Worm (Caenorhabditis elegans) whole organism, young adult: ENCODE results near the gene F58F12.1.

Experiments
- B0336.3 ChIP-seq: fragments of 200-800 bp; sonication (Bioruptor generic); IDR thresholded peaks from 2 replicates; pipeline ENCODE4 v1.3.6; 2022; ENCODE audit warnings: missing genetic modification characterization, missing compliant biosample characterization
- D2030.7 ChIP-seq: fragments of 200-800 bp; sonication (Bioruptor generic); IDR thresholded peaks from 2 replicates; pipeline ENCODE4 v1.3.6; 2022; ENCODE audit warnings: missing genetic modification reagents, missing genetic modification characterization, missing compliant biosample characterization
- F10E7.11 ChIP-seq: sonication (generic microtip); optimal IDR thresholded peaks from 2 replicates; lab custom pipeline; 2017; ENCODE audit warnings: mild to moderate bottlenecking, missing genetic modification characterization, moderate library complexity, missing compliant biosample characterization
- F23B12.7 ChIP-seq: sonication (generic microtip); optimal IDR thresholded peaks from 2 replicates; lab custom pipeline; 2017; ENCODE audit warnings: missing genetic modification characterization, mild to moderate bottlenecking, missing compliant biosample characterization, antibody characterized with exemption, moderate library complexity; ENCODE audit not compliant: insufficient read depth
- F33H1.4 ChIP-seq: fragments of 200-800 bp; sonication (Bioruptor generic); IDR thresholded peaks from 2 replicates; pipeline ENCODE4 v1.3.6; 2022; ENCODE audit warnings: missing genetic modification reagents, missing genetic modification characterization, missing compliant biosample characterization
- F37B4.10 ChIP-seq: fragments of 200-800 bp; sonication (Bioruptor generic); IDR thresholded peaks from 2 replicates; pipeline ENCODE4 v1.3.6; 2022; ENCODE audit warnings: missing genetic modification characterization, missing compliant biosample characterization
- F57A8.1 ChIP-seq: fragments of 200-800 bp; sonication (Bioruptor generic); optimal IDR thresholded peaks from 2 replicates; lab custom pipeline; 2018; ENCODE audit warnings: mild to moderate bottlenecking, missing genetic modification characterization, moderate library complexity, missing compliant biosample characterization
- T07F8.4 ChIP-seq: sonication (generic microtip); optimal IDR thresholded peaks from 2 replicates; lab custom pipeline; 2016; ENCODE audit warnings: mild to moderate bottlenecking, missing genetic modification characterization, moderate library complexity, missing compliant biosample characterization
- Y53F4B.3 ChIP-seq: fragments of 200-800 bp; sonication (Bioruptor generic); IDR thresholded peaks from 2 replicates; pipeline ENCODE4 v1.3.6; 2022; ENCODE audit warnings: missing genetic modification reagents, missing genetic modification characterization, missing compliant biosample characterization
- Y53G8AR.9 ChIP-seq: fragments of 200-800 bp; sonication (Bioruptor generic); conservative IDR thresholded peaks from 2 replicates; pipeline ENCODE4 v1.3.6; 2022; ENCODE audit warnings: missing genetic modification reagents, missing genetic modification characterization, missing compliant biosample characterization
- Y56A3A.18 ChIP-seq: fragments of 200-800 bp; sonication (Bioruptor generic); IDR thresholded peaks from 2 replicates; pipeline ENCODE4 v1.3.6; 2022; ENCODE audit warnings: missing genetic modification reagents, missing genetic modification characterization, missing compliant biosample characterization
- Y67H2A.10 ChIP-seq: fragments of 200-800 bp; sonication (Bioruptor generic); conservative IDR thresholded peaks from 2 replicates; pipeline ENCODE4 v1.3.6; 2022; ENCODE audit warnings: missing genetic modification reagents, missing genetic modification characterization, missing compliant biosample characterization
- akir-1 ChIP-seq: fragments of 200-800 bp; sonication (Bioruptor generic); optimal IDR thresholded peaks from 2 replicates; lab custom pipeline; 2018; ENCODE audit warnings: mild to moderate bottlenecking, missing genetic modification characterization, moderate library complexity, missing compliant biosample characterization
- ama-1 ChIP-seq, 3 experiments: fragments of 150-350 bp in 1 of 3; sonication (generic microtip) in 2 of 3; optimal IDR thresholded peaks; 2 replicates each; lab custom pipeline; 2014 to 2018; ENCODE audit warnings: missing biosample characterization in 2 of 3, missing genetic modification characterization in 2 of 3, missing genetic modification reagents in 2 of 3
- aptf-2 ChIP-seq: fragments of 200-800 bp; sonication (Bioruptor generic); conservative IDR thresholded peaks from 2 replicates; pipeline ENCODE4 v1.3.6; 2022; ENCODE audit warnings: missing genetic modification reagents, missing genetic modification characterization, missing compliant biosample characterization
- aptf-3 ChIP-seq: fragments of 200-800 bp; sonication (Bioruptor generic); IDR thresholded peaks from 2 replicates; pipeline ENCODE4 v1.3.6; 2022; ENCODE audit warnings: missing genetic modification characterization, missing compliant biosample characterization
- attf-3 ChIP-seq: fragments of 200-800 bp; sonication (Bioruptor generic); conservative IDR thresholded peaks from 2 replicates; pipeline ENCODE4 v1.3.6; 2022; ENCODE audit warnings: missing genetic modification reagents, missing genetic modification characterization, missing compliant biosample characterization
- attf-5 ChIP-seq: fragments of 200-800 bp; sonication (Bioruptor generic); optimal IDR thresholded peaks from 2 replicates; lab custom pipeline; 2018; ENCODE audit warnings: mild to moderate bottlenecking, missing genetic modification characterization, missing compliant biosample characterization
- bed-1 ChIP-seq: fragments of 200-800 bp; sonication (Bioruptor generic); IDR thresholded peaks from 2 replicates; pipeline ENCODE4 v1.3.6; 2022; ENCODE audit warnings: missing genetic modification reagents, missing genetic modification characterization, missing compliant biosample characterization
- bed-2 ChIP-seq: fragments of 200-800 bp; sonication (Bioruptor generic); IDR thresholded peaks from 2 replicates; pipeline ENCODE4 v1.3.6; 2022; ENCODE audit warnings: missing genetic modification reagents, missing genetic modification characterization, missing compliant biosample characterization
- ccch-3 ChIP-seq: fragments of 200-800 bp; sonication (Bioruptor generic); optimal IDR thresholded peaks from 2 replicates; lab custom pipeline; 2018; ENCODE audit warnings: mild to moderate bottlenecking, missing genetic modification characterization, missing compliant biosample characterization
- ceh-79 ChIP-seq: sonication (generic microtip); optimal IDR thresholded peaks from 2 replicates; lab custom pipeline; 2017; ENCODE audit warnings: mild to moderate bottlenecking, missing genetic modification characterization, missing compliant biosample characterization
- dox-1 ChIP-seq: fragments of 200-800 bp; sonication (Bioruptor generic); IDR thresholded peaks from 2 replicates; pipeline ENCODE4 v1.3.6; 2022; ENCODE audit warnings: missing genetic modification reagents, missing genetic modification characterization, missing compliant biosample characterization
- efl-1 ChIP-seq: fragments of 150-350 bp; optimal IDR thresholded peaks from 2 replicates; lab custom pipeline; 2014; ENCODE audit warnings: missing biosample characterization, missing genetic modification reagents, missing genetic modification characterization
- egrh-3 ChIP-seq: fragments of 200-800 bp; sonication (Bioruptor generic); IDR thresholded peaks from 2 replicates; pipeline ENCODE4 v1.3.6; 2022; ENCODE audit warnings: missing genetic modification reagents, missing genetic modification characterization, missing compliant biosample characterization
- ekl-4 ChIP-seq: fragments of 200-800 bp; sonication (Bioruptor generic); IDR thresholded peaks from 2 replicates; pipeline ENCODE4 v1.3.6; 2022; ENCODE audit warnings: missing genetic modification reagents, missing genetic modification characterization, missing compliant biosample characterization
- fkh-3 ChIP-seq: sonication (generic microtip); optimal IDR thresholded peaks from 2 replicates; lab custom pipeline; 2016; ENCODE audit warnings: mild to moderate bottlenecking, missing genetic modification characterization, missing compliant biosample characterization
- gei-17 ChIP-seq: fragments of 200-800 bp; sonication (Bioruptor generic); optimal IDR thresholded peaks from 2 replicates; lab custom pipeline; 2018; ENCODE audit warnings: mild to moderate bottlenecking, missing genetic modification characterization, missing compliant biosample characterization
- hlh-12 ChIP-seq: sonication (generic microtip); optimal IDR thresholded peaks from 2 replicates; lab custom pipeline; 2016; ENCODE audit warnings: missing genetic modification characterization, missing compliant biosample characterization
- hmg-1.2 ChIP-seq: fragments of 200-800 bp; sonication (Bioruptor generic); IDR thresholded peaks from 2 replicates; pipeline ENCODE4 v1.3.6; 2022; ENCODE audit warnings: missing genetic modification reagents, missing genetic modification characterization, missing compliant biosample characterization
- hrde-1 ChIP-seq: sonication (generic microtip); optimal IDR thresholded peaks from 2 replicates; lab custom pipeline; 2016; ENCODE audit warnings: missing genetic modification characterization, mild to moderate bottlenecking, missing compliant biosample characterization, moderate library complexity, missing genotype, missing genetic modification reagents, borderline replicate concordance
- lag-1 ChIP-seq: fragments of 200-800 bp; sonication (Bioruptor generic); IDR thresholded peaks from 2 replicates; pipeline ENCODE4 v1.3.6; 2022; ENCODE audit warnings: missing genetic modification reagents, missing genetic modification characterization, missing compliant biosample characterization
- lin-26 ChIP-seq: fragments of 200-800 bp; sonication (Bioruptor generic); IDR thresholded peaks from 2 replicates; pipeline ENCODE4 v1.3.6; 2022; ENCODE audit warnings: missing genetic modification reagents, missing genetic modification characterization, missing compliant biosample characterization
- lin-40 ChIP-seq: sonication (generic microtip); optimal IDR thresholded peaks from 2 replicates; lab custom pipeline; 2016; ENCODE audit warnings: missing genetic modification characterization, mild to moderate bottlenecking, missing compliant biosample characterization, missing genotype, missing genetic modification reagents
- lin-54 ChIP-seq: fragments of 200-800 bp; sonication (Bioruptor generic); optimal IDR thresholded peaks from 2 replicates; lab custom pipeline; 2018; ENCODE audit warnings: mild to moderate bottlenecking, missing genetic modification characterization, missing compliant biosample characterization
- lir-1 ChIP-seq: fragments of 200-800 bp; sonication (Bioruptor generic); conservative IDR thresholded peaks from 2 replicates; pipeline ENCODE4 v1.3.6; 2022; ENCODE audit warnings: missing genetic modification reagents, missing genetic modification characterization, missing compliant biosample characterization
- nfya-2 ChIP-seq: fragments of 200-800 bp; sonication (Bioruptor generic); IDR thresholded peaks from 2 replicates; pipeline ENCODE4 v1.3.6; 2022; ENCODE audit warnings: missing genetic modification reagents, missing genetic modification characterization, missing compliant biosample characterization
- nfyb-1 ChIP-seq: fragments of 200-800 bp; sonication (Bioruptor generic); IDR thresholded peaks from 2 replicates; pipeline ENCODE4 v1.3.6; 2022; ENCODE audit warnings: missing genetic modification reagents, missing genetic modification characterization, missing compliant biosample characterization
- nhr-179 ChIP-seq: sonication (generic microtip); optimal IDR thresholded peaks from 2 replicates; lab custom pipeline; 2016; ENCODE audit warnings: mild to moderate bottlenecking, missing genetic modification characterization, missing compliant biosample characterization
- pbrm-1 ChIP-seq: fragments of 200-800 bp; sonication (Bioruptor generic); IDR thresholded peaks from 2 replicates; pipeline ENCODE4 v1.3.6; 2022; ENCODE audit warnings: missing genetic modification reagents, missing genetic modification characterization, missing compliant biosample characterization
- pha-4 ChIP-seq: fragments of 150-350 bp; sonication (generic microtip); optimal IDR thresholded peaks from 2 replicates; lab custom pipeline; 2014; ENCODE audit warnings: missing biosample characterization, missing genetic modification reagents, missing genetic modification characterization
- sdz-38 ChIP-seq: sonication (generic microtip); optimal IDR thresholded peaks from 2 replicates; lab custom pipeline; 2016; ENCODE audit warnings: missing genotype, missing genetic modification characterization, missing compliant biosample characterization
- zim-3 ChIP-seq: sonication (generic microtip); optimal IDR thresholded peaks from 2 replicates; lab custom pipeline; 2017; ENCODE audit warnings: mild to moderate bottlenecking, missing genetic modification characterization, moderate library complexity, missing compliant biosample characterization
- ztf-18 ChIP-seq: sonication (generic microtip); optimal IDR thresholded peaks from 2 replicates; lab custom pipeline; 2016; ENCODE audit warnings: missing genotype, mild to moderate bottlenecking, missing genetic modification characterization, missing compliant biosample characterization
- ztf-22 ChIP-seq: fragments of 200-800 bp; sonication (Bioruptor generic); optimal IDR thresholded peaks from 2 replicates; lab custom pipeline; 2018; ENCODE audit warnings: mild to moderate bottlenecking, missing genetic modification characterization, moderate library complexity, missing compliant biosample characterization
- ztf-25 ChIP-seq: fragments of 200-800 bp; sonication (Bioruptor generic); IDR thresholded peaks from 2 replicates; pipeline ENCODE4 v1.3.6; 2022; ENCODE audit warnings: missing genetic modification reagents, missing genetic modification characterization, missing compliant biosample characterization
- ztf-26 ChIP-seq: sonication (generic microtip); optimal IDR thresholded peaks from 2 replicates; lab custom pipeline; 2017; ENCODE audit warnings: missing genetic modification characterization, missing compliant biosample characterization

The F58F12.1 gene

DNA sequence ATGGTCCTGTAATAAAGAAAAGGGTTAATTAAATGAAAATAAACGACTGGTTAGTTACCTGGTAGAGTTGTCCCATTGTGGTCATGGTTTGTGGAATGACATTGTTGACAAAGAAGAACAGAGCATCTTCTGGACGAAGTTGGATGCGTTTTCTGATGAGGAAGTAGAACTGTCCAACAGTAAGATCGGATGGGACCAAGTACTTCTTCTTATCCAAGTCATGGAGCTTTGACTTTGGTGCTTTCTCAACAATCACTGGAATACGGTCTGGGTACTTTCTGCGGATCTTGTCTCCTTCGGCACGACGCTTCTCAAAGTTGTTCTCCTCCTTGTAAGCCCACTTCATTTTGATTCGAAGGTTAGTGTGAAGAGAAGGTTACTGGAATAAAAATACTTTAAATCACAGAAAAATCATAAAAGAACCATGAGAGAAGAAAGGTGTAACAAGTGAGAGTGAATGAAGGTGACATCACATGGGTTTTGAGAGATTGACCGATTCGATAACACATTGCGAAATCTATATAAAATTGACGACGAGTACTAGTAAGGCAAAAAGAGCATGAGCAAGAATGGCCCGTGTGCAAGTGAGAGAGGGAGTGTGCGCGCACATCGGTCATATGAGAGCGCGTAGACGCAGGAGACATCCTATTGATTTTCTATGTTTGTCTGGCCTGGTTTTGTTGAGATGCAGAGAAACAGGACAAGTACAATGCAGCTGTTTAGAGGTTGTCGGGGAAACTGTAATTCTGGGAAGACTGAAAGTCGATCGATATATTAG, 35.9 kb upstream of the F58F12.1 start, which contains the start of gene lgg-1 (continued):
- TF ChIP-seq ccch-3 (GFP tag; lab: Kevin White, UChicago) (no peak), hmg-1.2 (GFP tag; lab: Robert Waterston, UW) (peak; percentile 52), T07F8.4 (tag; lab: Kevin White, UChicago) (no peak), Y53G8AR.9 (peak; percentile 43; the same call in 1 of the 2 replicates), nhr-179 (tag; lab: Kevin White, UChicago) (no peak), aptf-3 (GFP tag; lab: Robert Waterston, UW) (no peak), akir-1 (GFP tag; lab: Kevin White, UChicago) (no peak), ztf-18 (tag; lab: Kevin White, UChicago) (no peak), lin-40 (tag; lab: Kevin White, UChicago) (peak; percentile 11), ztf-25 (GFP tag; lab: Robert Waterston, UW) (no peak), aptf-2 (GFP tag; lab: Robert Waterston, UW) (peak; percentile 58; the same call in 1 of the 2 replicates), sdz-38 (tag; lab: Kevin White, UChicago) (no peak), egrh-3 (GFP tag; lab: Robert Waterston, UW) (peak; percentile 29; the same call in 1 of the 2 replicates), pha-4 (tag; lab: Kevin White, UChicago) (peak; percentile 83), F10E7.11 (tag; lab: Kevin White, UChicago) (no peak), ekl-4 (0 out of 2 replicates have a peak, but pooled peaks have one; percentile 71), hrde-1 (tag; lab: Kevin White, UChicago) (no peak), ztf-26 (tag; lab: Kevin White, UChicago) (peak; percentile 21), F37B4.10 (GFP tag; lab: Robert Waterston, UW) (no peak), hlh-12 (no peak), nfyb-1 (GFP tag; lab: Robert Waterston, UW) (peak; percentile 79), lin-26 (peak; percentile 56), Y56A3A.18 (GFP tag; lab: Robert Waterston, UW) (no peak), lin-54 (GFP tag; lab: Kevin White, UChicago) (peak; percentile 48), nfya-2 (GFP tag; lab: Robert Waterston, UW) (no peak), ama-1 (optimal IDR thresholded peaks at IDR 0.05; lab: Kevin White, UChicago) (peak; percentile 98), ama-1 (GFP tag; optimal IDR thresholded peaks at IDR 0.05; lab: Kevin White, UChicago) (no peak), bed-2 (GFP tag; lab: Robert Waterston, UW) (peak; percentile 54; the same call in 1 of the 2 replicates), F23B12.7 (tag; lab: Kevin White, UChicago) (no peak), bed-1 (GFP tag; lab: Robert Waterston, UW) (no peak), Y67H2A.10 (GFP tag; lab: Robert Waterston, UW) (peak; percentile 18; the same call in 1 of the 2 replicates), ztf-22 (GFP tag; lab: Kevin White, UChicago) (no peak), F57A8.1 (GFP tag; lab: Kevin White, UChicago) (peak; percentile 0), ceh-79 (tag; lab: Kevin White, UChicago) (no peak), efl-1 (GFP tag; lab: Kevin White, UChicago) (no peak), gei-17 (no peak), F33H1.4 (GFP tag; lab: Robert Waterston, UW) (no peak), Y53F4B.3 (GFP tag; lab: Robert Waterston, UW) (no peak), D2030.7 (GFP tag; lab: Robert Waterston, UW) (no peak), dox-1 (peak; percentile 75), pbrm-1 (GFP tag; lab: Robert Waterston, UW) (peak; percentile 61), fkh-3 (tag; lab: Kevin White, UChicago) (no peak), attf-5 (GFP tag; lab: Kevin White, UChicago) (peak; percentile 45), lag-1 (GFP tag; lab: Robert Waterston, UW) (0 out of 2 replicates have a peak, but pooled peaks have one; percentile 35), zim-3 (tag; lab: Kevin White, UChicago) (peak; percentile 57), B0336.3 (no peak; the same call in 1 of the 2 replicates), lir-1 (GFP tag; lab: Robert Waterston, UW) (0 out of 2 replicates have a peak, but pooled peaks have one; percentile 5), attf-3 (no peak)
